Worm (Caenorhabditis elegans) whole organism, early embryonic: Measurements from ENCODE around the gene F58A6.2.

Source experiments
- B0310.2 ChIP-seq: sonication (generic microtip); optimal IDR thresholded peaks from 2 replicates; lab custom pipeline; 2016; ENCODE audit warnings: mild to moderate bottlenecking, missing genetic modification characterization, missing compliant biosample characterization
- ama-1 ChIP-seq: fragments of 150-350 bp; optimal IDR thresholded peaks from 2 replicates; lab custom pipeline; 2014
- ets-7 ChIP-seq: sonication (generic microtip); optimal IDR thresholded peaks from 2 replicates; lab custom pipeline; 2016; ENCODE audit warnings: missing genotype, missing genetic modification characterization, missing compliant biosample characterization
- flt-1 ChIP-seq: fragments of 200-800 bp; sonication (Bioruptor generic); IDR thresholded peaks from 2 replicates; pipeline ENCODE4 v1.3.6; 2022; ENCODE audit warnings: missing genetic modification characterization, missing compliant biosample characterization
- hnd-1 ChIP-seq: sonication (generic microtip); optimal IDR thresholded peaks from 2 replicates; lab custom pipeline; 2016; ENCODE audit warnings: missing genetic modification characterization, missing compliant biosample characterization
- sea-1 ChIP-seq: fragments of 200-800 bp; sonication (Bioruptor generic); conservative IDR thresholded peaks from 2 replicates; pipeline ENCODE4 v1.3.6; 2022; ENCODE audit warnings: missing genetic modification characterization, missing compliant biosample characterization
- tbx-11 ChIP-seq: fragments of 200-800 bp; sonication (Bioruptor generic); IDR thresholded peaks from 2 replicates; pipeline ENCODE4 v1.3.6; 2022; ENCODE audit warnings: missing genetic modification characterization, missing compliant biosample characterization
- tra-4 ChIP-seq: sonication (generic microtip); optimal IDR thresholded peaks from 2 replicates; lab custom pipeline; 2017; ENCODE audit warnings: missing genetic modification characterization, missing compliant biosample characterization

ce11 chrII:5091640-5092243, 44.8 kb upstream of the F58A6.2 start, which contains the start of gene pld-1:
- TF ChIP-seq flt-1 (GFP tag; lab: Robert Waterston, UW), result no peak
- no peak for TF ChIP-seq B0310.2 (tag; lab: Kevin White, UChicago)
- TF ChIP-seq ama-1 (lab: Kevin White, UChicago), result no peak
- TF ChIP-seq ets-7 (tag; lab: Kevin White, UChicago), result no peak
- TF ChIP-seq hnd-1 (tag; lab: Kevin White, UChicago), result no peak
- TF ChIP-seq sea-1 (GFP tag; lab: Robert Waterston, UW), result no peak
- no peak for TF ChIP-seq tbx-11
- TF ChIP-seq tra-4, result no peak
